Worm (Caenorhabditis elegans): ENCODE measurements around the gene Y37A1B.7.

Y37A1B.7 gene

ce11 chrIV:14070185-14070991, 26.8 kb upstream of the Y37A1B.7 start:
- TF ChIP-seq lsy-2 (tag; optimal IDR thresholded peaks at IDR 0.05) = peak; percentile 14 to 20
- no peak for TF ChIP-seq Y55F3AM.14 (GFP tag; optimal IDR thresholded peaks at IDR 0.05)
- peak; percentile 41 for TF ChIP-seq lin-13 (GFP tag; optimal IDR thresholded peaks at IDR 0.05)
- no peak for TF ChIP-seq nhr-25 (tag; optimal IDR thresholded peaks at IDR 0.05)
- peak; percentile 38 for TF ChIP-seq gmeb-1 (tag; optimal IDR thresholded peaks at IDR 0.05)
- peak; percentile 44 for TF ChIP-seq unc-55 (GFP tag; optimal IDR thresholded peaks at IDR 0.05)
- no peak for TF ChIP-seq mab-5 (tag; optimal IDR thresholded peaks at IDR 0.05)
- TF ChIP-seq C34F6.9 (tag; optimal IDR thresholded peaks at IDR 0.05) = peak; percentile 42

ce11 chrIV:14069760-14070159, 26.2 kb upstream of the Y37A1B.7 start, which contains the start of gene lst-4:
lst-4 (minus strand) TSS chrIV:14069860.
- no peak for TF ChIP-seq nhr-21 (tag; optimal IDR thresholded peaks at IDR 0.05)
- no peak for TF ChIP-seq blmp-1 (tag; optimal IDR thresholded peaks at IDR 0.05; ENCODE audit: insufficient read depth)
- TF ChIP-seq nhr-11 (tag; optimal IDR thresholded peaks at IDR 0.05) = no peak
- no peak for TF ChIP-seq sma-9 (GFP tag; optimal IDR thresholded peaks at IDR 0.05)
- no peak for TF ChIP-seq sma-9 (tag; optimal IDR thresholded peaks at IDR 0.05)
- TF ChIP-seq mab-5 (tag; optimal IDR thresholded peaks at IDR 0.05) = no peak
- no peak for TF ChIP-seq nhr-10 (tag; optimal IDR thresholded peaks at IDR 0.05)
- no peak for TF ChIP-seq sma-3 (GFP tag; optimal IDR thresholded peaks at IDR 0.05)
- no peak for TF ChIP-seq egl-27 (tag; optimal IDR thresholded peaks at IDR 0.05)
- no peak for TF ChIP-seq dmd-4 (tag; optimal IDR thresholded peaks at IDR 0.05)
- no peak for TF ChIP-seq alr-1 (tag; optimal IDR thresholded peaks at IDR 0.05)
- no peak for TF ChIP-seq lsy-2 (tag; optimal IDR thresholded peaks at IDR 0.05)
- no peak for TF ChIP-seq Y55F3AM.14 (GFP tag; optimal IDR thresholded peaks at IDR 0.05)
- no peak for TF ChIP-seq unc-39 (tag; optimal IDR thresholded peaks at IDR 0.05)
- no peak for TF ChIP-seq lin-39 (tag; optimal IDR thresholded peaks at IDR 0.05)
- TF ChIP-seq unc-62 (GFP tag; optimal IDR thresholded peaks at IDR 0.05) = no peak
- no peak for TF ChIP-seq C34F6.9 (tag; optimal IDR thresholded peaks at IDR 0.05)
- no peak for TF ChIP-seq nhr-12 (tag; optimal IDR thresholded peaks at IDR 0.05)
- no peak for TF ChIP-seq crh-2 (tag; optimal IDR thresholded peaks at IDR 0.05)

ce11 chrIV:14066403-14066802, 22.8 kb upstream of the Y37A1B.7 start:
- TF ChIP-seq unc-39 (tag; optimal IDR thresholded peaks at IDR 0.05) (no peak), zag-1 (tag; optimal IDR thresholded peaks at IDR 0.05) (no peak), blmp-1 (tag; optimal IDR thresholded peaks at IDR 0.05; ENCODE audit: insufficient read depth) (no peak), lin-13 (GFP tag; optimal IDR thresholded peaks at IDR 0.05) (no peak)

ce11 chrIV:14060612-14061011, 17.0 kb upstream of the Y37A1B.7 start, which contains the start of gene Y37A1B.4:
Y37A1B.4 (minus strand) TSS chrIV:14060712.
- TF ChIP-seq mab-5 (tag; optimal IDR thresholded peaks at IDR 0.05) (no peak), lin-13 (GFP tag; optimal IDR thresholded peaks at IDR 0.05) (no peak), unc-62 (GFP tag; optimal IDR thresholded peaks at IDR 0.05) (no peak), dmd-4 (tag; optimal IDR thresholded peaks at IDR 0.05) (no peak), blmp-1 (tag; optimal IDR thresholded peaks at IDR 0.05; ENCODE audit: insufficient read depth) (no peak)

ce11 chrIV:14050900-14051299, 7.3 kb upstream of the Y37A1B.7 start, which contains the start of gene semo-1:
semo-1 (plus strand) TSS chrIV:14051200.
- TF ChIP-seq lin-39 (tag; optimal IDR thresholded peaks at IDR 0.05) (no peak), ztf-4 (tag; optimal IDR thresholded peaks at IDR 0.05) (no peak), C34F6.9 (tag; optimal IDR thresholded peaks at IDR 0.05) (no peak), ZK546.5 (tag; optimal IDR thresholded peaks at IDR 0.05) (no peak), gmeb-1 (tag; optimal IDR thresholded peaks at IDR 0.05) (no peak), nhr-25 (tag; optimal IDR thresholded peaks at IDR 0.05) (no peak), alr-1 (tag; optimal IDR thresholded peaks at IDR 0.05) (no peak), unc-39 (tag; optimal IDR thresholded peaks at IDR 0.05) (no peak), crh-2 (tag; optimal IDR thresholded peaks at IDR 0.05) (no peak), lin-11 (tag; optimal IDR thresholded peaks at IDR 0.05) (no peak), sma-9 (GFP tag; optimal IDR thresholded peaks at IDR 0.05) (no peak), sma-9 (tag; optimal IDR thresholded peaks at IDR 0.05) (no peak), F13H6.1 (tag; optimal IDR thresholded peaks at IDR 0.05) (no peak), nhr-6 (tag; optimal IDR thresholded peaks at IDR 0.05) (no peak), nhr-21 (tag; optimal IDR thresholded peaks at IDR 0.05) (no peak), skn-1 (tag; optimal IDR thresholded peaks at IDR 0.05) (no peak), ceh-16 (tag; optimal IDR thresholded peaks at IDR 0.05) (no peak), elt-1 (tag; optimal IDR thresholded peaks at IDR 0.05) (no peak)

Data from whole organism, L2 larva.